Worm (Caenorhabditis elegans): ENCODE data around the gene T06C12.12.

T06C12.12 gene

ce11 chrV:15899696-15900095 lies 7.8 kb downstream of the T06C12.12 start, which contains the start of gene T06C12.14:
TSS of gene T06C12.14 (plus strand) at chrV:15899996.
- TF ChIP-seq hlh-4 (tag; optimal IDR thresholded peaks at IDR 0.05): no peak
- TF ChIP-seq nhr-11 (tag; optimal IDR thresholded peaks at IDR 0.05): no peak
- TF ChIP-seq dsc-1 (tag; optimal IDR thresholded peaks at IDR 0.05): no peak
- TF ChIP-seq unc-30 (tag; optimal IDR thresholded peaks at IDR 0.05): no peak
- no peak for TF ChIP-seq F16B12.6 (tag; optimal IDR thresholded peaks at IDR 0.05)
- no peak for TF ChIP-seq nhr-12 (tag; optimal IDR thresholded peaks at IDR 0.05)
- no peak for TF ChIP-seq nhr-71 (tag; optimal IDR thresholded peaks at IDR 0.05)
- TF ChIP-seq zag-1 (tag; optimal IDR thresholded peaks at IDR 0.05): no peak
- no peak for TF ChIP-seq Y116A8C.19 (tag; optimal IDR thresholded peaks at IDR 0.05; ENCODE audit: borderline replicate concordance)
- no peak for TF ChIP-seq ceh-63 (GFP tag; optimal IDR thresholded peaks at IDR 0.05)

- TF ChIP-seq snu-23 (GFP tag; optimal IDR thresholded peaks at IDR 0.05): no peak
- no peak for TF ChIP-seq efl-1 (optimal IDR thresholded peaks at IDR 0.05)
- peak in 1 of 2 experiments; percentile 90 for TF ChIP-seq efl-1 (GFP tag; optimal IDR thresholded peaks at IDR 0.05 in 1 of 2)
- no peak for TF ChIP-seq nhr-47 (tag; optimal IDR thresholded peaks at IDR 0.05)
Measured at ce11 chrV:15900564-15900963, 8.7 kb downstream of the T06C12.12 start.

- peak; percentile 4 for TF ChIP-seq elt-2 (tag; optimal IDR thresholded peaks at IDR 0.05)
Measured at ce11 chrV:15905530-15905929, 13.7 kb downstream of the T06C12.12 start, which contains the start of the genes F35E8.1 and F35E8.2. TSS of gene F35E8.1 (minus strand) at chrV:15905630. TSS of gene F35E8.2 (plus strand) at chrV:15905661.

ce11 chrV:15911848-15912247 lies 20.0 kb downstream of the T06C12.12 start, which contains the start of gene F35E8.6:
TSS of gene F35E8.6 (plus strand) at chrV:15912148.
- TF ChIP-seq unc-130 (tag; optimal IDR thresholded peaks at IDR 0.05) (no peak), lin-35 (GFP tag; optimal IDR thresholded peaks at IDR 0.05) (no peak), nhr-90 (tag; optimal IDR thresholded peaks at IDR 0.05; ENCODE audit: poor library complexity) (no peak), nhr-47 (tag; optimal IDR thresholded peaks at IDR 0.05) (no peak), sox-4 (tag; optimal IDR thresholded peaks at IDR 0.05) (no peak), efl-1 (optimal IDR thresholded peaks at IDR 0.05) (no peak), efl-1 (GFP tag; optimal IDR thresholded peaks at IDR 0.05 in 1 of 2) (no peak), fkh-4 (tag; optimal IDR thresholded peaks at IDR 0.05; ENCODE audit: borderline replicate concordance) (no peak), nhr-71 (tag; optimal IDR thresholded peaks at IDR 0.05) (no peak), F16B12.6 (tag; optimal IDR thresholded peaks at IDR 0.05) (no peak), lin-15B (tag; optimal IDR thresholded peaks at IDR 0.05) (no peak), ets-5 (GFP tag; IDR thresholded peaks at IDR 0.05) (no peak), rnt-1 (tag; optimal IDR thresholded peaks at IDR 0.05) (no peak), nhr-19 (GFP tag; conservative IDR thresholded peaks at IDR 0.05) (no peak), lin-39 (tag; optimal IDR thresholded peaks at IDR 0.05) (no peak), ceh-8 (GFP tag; optimal IDR thresholded peaks at IDR 0.05) (no peak), hpl-2 (GFP tag; optimal IDR thresholded peaks at IDR 0.05) (no peak), swsn-7 (tag; optimal IDR thresholded peaks at IDR 0.05) (no peak), skn-1 (tag; optimal IDR thresholded peaks at IDR 0.05) (no peak)

- TF ChIP-seq snu-23 (GFP tag; optimal IDR thresholded peaks at IDR 0.05) (no peak), ceh-82 (tag; optimal IDR thresholded peaks at IDR 0.05) (no peak), pag-3 (tag; optimal IDR thresholded peaks at IDR 0.05; ENCODE audit: borderline replicate concordance, insufficient read depth) (no peak), nhr-28 (tag; optimal IDR thresholded peaks at IDR 0.05) (no peak), dpl-1 (GFP tag; optimal IDR thresholded peaks at IDR 0.05) (no peak), efl-3 (GFP tag; optimal IDR thresholded peaks at IDR 0.05) (no peak), snpc-4 (tag; optimal IDR thresholded peaks at IDR 0.05) (no peak), unc-30 (tag; optimal IDR thresholded peaks at IDR 0.05) (no peak), ceh-90 (tag; optimal IDR thresholded peaks at IDR 0.05) (no peak), nhr-237 (tag; optimal IDR thresholded peaks at IDR 0.05) (no peak)
Measured at ce11 chrV:15912677-15913076, 20.8 kb downstream of the T06C12.12 start.

Data from whole organism, L1 larva.